Worm (Caenorhabditis elegans) whole organism, late embryonic: Measurements from ENCODE around the gene clh-1.

Source experiments
- C08G9.2 ChIP-seq: sonication (generic microtip); optimal IDR thresholded peaks from 2 replicates; lab custom pipeline; 2016; ENCODE audit warnings: mild to moderate bottlenecking, missing genetic modification characterization, moderate library complexity, missing compliant biosample characterization
- ama-1 ChIP-seq: fragments of 150-350 bp; optimal IDR thresholded peaks from 2 replicates; lab custom pipeline; 2014
- ceh-45 ChIP-seq: fragments of 200-800 bp; sonication (Bioruptor generic); IDR thresholded peaks from 2 replicates; pipeline ENCODE4 v1.3.6; 2022; ENCODE audit warnings: missing genetic modification reagents, missing genetic modification characterization, missing compliant biosample characterization
- ceh-9 ChIP-seq: sonication (generic microtip); optimal IDR thresholded peaks from 2 replicates; lab custom pipeline; 2016; ENCODE audit warnings: mild to moderate bottlenecking, missing genetic modification characterization, inconsistent platforms, missing compliant biosample characterization
- che-1 ChIP-seq: sonication (generic microtip); optimal IDR thresholded peaks from 2 replicates; lab custom pipeline; 2016; ENCODE audit warnings: mild to moderate bottlenecking, missing genetic modification characterization, missing compliant biosample characterization
- elt-2 ChIP-seq: sonication (generic microtip); optimal IDR thresholded peaks from 2 replicates; lab custom pipeline; 2016; ENCODE audit warnings: missing genetic modification reagents, missing genetic modification characterization, missing compliant biosample characterization
- ets-4 ChIP-seq: sonication (generic microtip); optimal IDR thresholded peaks from 2 replicates; lab custom pipeline; 2016; ENCODE audit warnings: missing genetic modification characterization, missing compliant biosample characterization
- gmeb-2 ChIP-seq: sonication (generic microtip); optimal IDR thresholded peaks from 2 replicates; lab custom pipeline; 2016; ENCODE audit warnings: missing genetic modification characterization, inconsistent platforms, missing compliant biosample characterization
- nfya-1 ChIP-seq: sonication (generic microtip); optimal IDR thresholded peaks from 2 replicates; lab custom pipeline; 2017; ENCODE audit warnings: missing genetic modification characterization, mild to moderate bottlenecking, missing compliant biosample characterization, antibody characterized with exemption, moderate library complexity
- pag-3 ChIP-seq: sonication (generic microtip); optimal IDR thresholded peaks from 2 replicates; lab custom pipeline; 2016; ENCODE audit warnings: missing compliant biosample characterization, missing genetic modification characterization, borderline replicate concordance
- pqm-1 ChIP-seq: sonication (generic microtip); optimal IDR thresholded peaks from 2 replicates; lab custom pipeline; 2016; ENCODE audit warnings: missing genetic modification characterization, missing compliant biosample characterization
- sox-4 ChIP-seq: sonication (generic microtip); optimal IDR thresholded peaks from 2 replicates; lab custom pipeline; 2017; ENCODE audit warnings: mild to moderate bottlenecking, missing genetic modification characterization, inconsistent platforms, missing compliant biosample characterization
- syd-9 ChIP-seq: sonication (generic microtip); optimal IDR thresholded peaks from 2 replicates; lab custom pipeline; 2016; ENCODE audit warnings: mild to moderate bottlenecking, missing genetic modification characterization, moderate library complexity, missing compliant biosample characterization
- unc-86 ChIP-seq: sonication (generic microtip); optimal IDR thresholded peaks from 2 replicates; lab custom pipeline; 2016; ENCODE audit warnings: missing genetic modification characterization, missing compliant biosample characterization

DNA sequence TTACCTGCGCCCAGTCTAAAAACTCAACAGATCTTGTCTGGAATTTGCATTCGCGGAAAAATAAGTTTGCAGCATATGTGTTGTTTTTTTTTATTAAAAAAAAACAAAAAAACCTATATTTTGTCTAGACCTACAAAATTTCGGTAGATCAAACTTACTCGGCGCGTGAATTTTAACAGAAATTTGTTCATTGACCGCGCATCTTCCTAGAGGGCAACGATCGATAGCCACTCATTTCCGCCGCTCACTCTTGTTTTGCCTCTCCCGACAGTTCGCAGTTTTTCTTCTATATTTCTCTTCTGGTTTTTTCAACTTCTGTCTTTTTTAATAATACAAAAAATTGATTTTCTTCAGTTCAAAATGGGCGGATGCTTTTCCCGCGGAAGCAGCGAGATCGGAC, 45.8 kb downstream of the clh-1 start, which contains the start of gene F43G6.7:
- TF ChIP-seq unc-86 (tag; lab: Kevin White, UChicago) (no peak), pag-3 (tag; lab: Kevin White, UChicago) (no peak), ama-1 (lab: Kevin White, UChicago) (no peak), ets-4 (no peak), gmeb-2 (tag; lab: Kevin White, UChicago) (no peak), syd-9 (no peak), pqm-1 (no peak), nfya-1 (tag; lab: Kevin White, UChicago) (no peak), ceh-9 (no peak), ceh-45 (GFP tag; lab: Robert Waterston, UW) (no peak), elt-2 (tag; lab: Kevin White, UChicago) (no peak), sox-4 (tag; lab: Kevin White, UChicago) (no peak), C08G9.2 (tag; lab: Kevin White, UChicago) (no peak), che-1 (tag; lab: Kevin White, UChicago) (no peak)
